Fruit fly (Drosophila melanogaster) whole organism, wandering third instar larva: ENCODE data around the gene Sox21b.

Experiments
- Abd-B ChIP-seq: fragments of >200 bp; optimal IDR thresholded peaks from 2 replicates; lab custom pipeline; 2017; ENCODE audit warnings: missing biosample characterization, missing genetic modification characterization
- CG32264 ChIP-seq: fragments of 200-800 bp; sonication (Bioruptor generic); optimal IDR thresholded peaks from 2 replicates; lab custom pipeline; 2016; ENCODE audit warnings: missing biosample characterization, missing genetic modification characterization
- CG9705 ChIP-seq: fragments of 200-800 bp; sonication (Bioruptor generic); optimal IDR thresholded peaks from 2 replicates; lab custom pipeline; 2018; ENCODE audit warnings: missing biosample characterization, mild to moderate bottlenecking, missing genetic modification characterization
- CrebA ChIP-seq: fragments of 200-800 bp; sonication (Bioruptor generic); optimal IDR thresholded peaks from 2 replicates; lab custom pipeline; 2016; ENCODE audit warnings: missing biosample characterization, mild to moderate bottlenecking, missing genetic modification characterization, borderline replicate concordance
- Dfd ChIP-seq: fragments of >200 bp; optimal IDR thresholded peaks from 2 replicates; lab custom pipeline; 2017; ENCODE audit warnings: missing biosample characterization, missing genetic modification characterization
- Dif ChIP-seq: fragments of 200-275, 200-300 bp; sonication (Bioruptor generic); optimal IDR thresholded peaks from 2 replicates; lab custom pipeline; 2018; ENCODE audit warnings: missing biosample characterization, missing genetic modification characterization; ENCODE audit not compliant: partially characterized antibody
- GATAd ChIP-seq: sonication (Bioruptor generic); optimal IDR thresholded peaks from 2 replicates; lab custom pipeline; 2016; ENCODE audit warnings: missing biosample characterization, missing genetic modification characterization
- HLH106 ChIP-seq: fragments of 200-800 bp; optimal IDR thresholded peaks from 3 replicates; lab custom pipeline; 2019; ENCODE audit warnings: missing biosample characterization, mild to moderate bottlenecking, missing genetic modification characterization, moderate library complexity
- Hnf4 ChIP-seq: fragments of 200-800 bp; sonication (Bioruptor generic); optimal IDR thresholded peaks from 2 replicates; lab custom pipeline; 2016; ENCODE audit warnings: missing biosample characterization, mild to moderate bottlenecking, missing genetic modification characterization
- Hr78 ChIP-seq: fragments of >200 bp; optimal IDR thresholded peaks from 2 replicates; lab custom pipeline; 2017; ENCODE audit warnings: missing biosample characterization, missing genetic modification characterization
- Hr83 ChIP-seq: fragments of 200-300 bp; sonication (Bioruptor generic); optimal IDR thresholded peaks from 2 replicates; lab custom pipeline; 2016; ENCODE audit warnings: missing biosample characterization, mild to moderate bottlenecking, missing genetic modification characterization, moderate library complexity; ENCODE audit not compliant: poor library complexity, severe bottlenecking
- Jra ChIP-seq: sonication (Bioruptor generic); optimal IDR thresholded peaks from 2 replicates; lab custom pipeline; 2016; ENCODE audit warnings: missing biosample characterization, missing genetic modification characterization
- Mio ChIP-seq: sonication (Bioruptor generic); optimal IDR thresholded peaks from 2 replicates; lab custom pipeline; 2016; ENCODE audit warnings: missing biosample characterization, missing genetic modification characterization
- Myc ChIP-seq: fragments of >200 bp; optimal IDR thresholded peaks from 2 replicates; lab custom pipeline; 2017
- N ChIP-seq: fragments of >200 bp; optimal IDR thresholded peaks from 2 replicates; lab custom pipeline; 2018; ENCODE audit warnings: missing biosample characterization, missing external identifiers, missing genetic modification characterization
- OdsH ChIP-seq: fragments of 200-800 bp; sonication (Bioruptor generic); optimal IDR thresholded peaks from 2 replicates; lab custom pipeline; 2016; ENCODE audit warnings: missing biosample characterization, mild to moderate bottlenecking, missing genetic modification characterization
- Rel ChIP-seq, 2 experiments: fragments of 200-800 bp; sonication (Bioruptor generic) in 1 of 2; optimal IDR thresholded peaks; 2 replicates in 1 of 2; 3 replicates in 1 of 2; lab custom pipeline; 2016 to 2019; ENCODE audit warnings: mild to moderate bottlenecking in 2 of 2, missing biosample characterization in 2 of 2, missing genetic modification characterization in 2 of 2, moderate library complexity in 1 of 2
- Sp1 ChIP-seq: fragments of 200-800 bp; sonication (Bioruptor generic); optimal IDR thresholded peaks from 3 replicates; lab custom pipeline; 2019; ENCODE audit warnings: missing biosample characterization, mild to moderate bottlenecking, missing genetic modification characterization, moderate library complexity
- Vsx2 ChIP-seq: fragments of 200-300, 225-300 bp; sonication (Bioruptor generic); optimal IDR thresholded peaks from 2 replicates; lab custom pipeline; 2018; ENCODE audit warnings: missing biosample characterization, missing genetic modification characterization; ENCODE audit not compliant: partially characterized antibody
- br ChIP-seq: fragments of 200-800 bp; sonication (Bioruptor generic); optimal IDR thresholded peaks from 2 replicates; lab custom pipeline; 2016; ENCODE audit warnings: missing biosample characterization, missing genetic modification characterization
- brk ChIP-seq: fragments of 200-800 bp; sonication (Bioruptor generic); optimal IDR thresholded peaks from 2 replicates; lab custom pipeline; 2016; ENCODE audit warnings: missing biosample characterization, mild to moderate bottlenecking, missing genetic modification characterization
- dl ChIP-seq, 2 experiments: fragments of 175-275, 200-275 bp in 1 of 2; fragments of 200-275 bp in 1 of 2; sonication (Bioruptor generic); optimal IDR thresholded peaks; lab custom pipeline; 2018; ENCODE audit warnings: mild to moderate bottlenecking in 2 of 2, missing biosample characterization in 2 of 2, missing genetic modification characterization in 2 of 2, moderate library complexity in 2 of 2; ENCODE audit not compliant: partially characterized antibody in 2 of 2, insufficient read depth in 1 of 2
- dmrt93B ChIP-seq: fragments of 200-800 bp; sonication (Bioruptor generic); optimal IDR thresholded peaks from 2 replicates; lab custom pipeline; 2018; ENCODE audit warnings: missing biosample characterization, mild to moderate bottlenecking, missing genetic modification characterization
- dsf ChIP-seq: sonication (Bioruptor generic); optimal IDR thresholded peaks from 2 replicates; lab custom pipeline; 2016; ENCODE audit warnings: missing biosample characterization, missing genetic modification characterization, borderline replicate concordance
- ey ChIP-seq: fragments of 200-800 bp; sonication (Bioruptor generic); optimal IDR thresholded peaks from 2 replicates; lab custom pipeline; 2016; ENCODE audit warnings: missing biosample characterization, missing genetic modification characterization
- foxo ChIP-seq, 2 experiments: fragments of 200-800 bp; sonication (Bioruptor generic); optimal IDR thresholded peaks; 2 replicates in 1 of 2; 3 replicates in 1 of 2; lab custom pipeline; 2016 to 2017; ENCODE audit warnings: missing biosample characterization in 2 of 2, missing genetic modification characterization in 2 of 2
- h ChIP-seq: fragments of 200-800 bp; sonication (Bioruptor generic); optimal IDR thresholded peaks from 3 replicates; lab custom pipeline; 2016; ENCODE audit warnings: missing biosample characterization, mild to moderate bottlenecking, missing genetic modification characterization
- jim ChIP-seq: fragments of 175-275, 200-325 bp; sonication (Bioruptor generic); optimal IDR thresholded peaks from 2 replicates; lab custom pipeline; 2016; ENCODE audit warnings: missing biosample characterization, mild to moderate bottlenecking, missing genetic modification characterization
- lola ChIP-seq: fragments of >200 bp; optimal IDR thresholded peaks from 2 replicates; lab custom pipeline; 2017; ENCODE audit warnings: missing biosample characterization, missing genetic modification characterization
- pan ChIP-seq: fragments of >200 bp; optimal IDR thresholded peaks from 2 replicates; lab custom pipeline; 2017
- psq ChIP-seq: fragments of 200-800 bp; sonication (Bioruptor generic); optimal IDR thresholded peaks from 3 replicates; lab custom pipeline; 2017; ENCODE audit warnings: missing biosample characterization, mild to moderate bottlenecking, missing genetic modification characterization, moderate library complexity
- rgr ChIP-seq: fragments of 200-800 bp; sonication (Bioruptor generic); optimal IDR thresholded peaks from 3 replicates; lab custom pipeline; 2016; ENCODE audit warnings: missing biosample characterization, mild to moderate bottlenecking, missing genetic modification characterization
- sage ChIP-seq: fragments of 200-800 bp; sonication (Bioruptor generic); optimal IDR thresholded peaks from 2 replicates; lab custom pipeline; 2016; ENCODE audit warnings: missing biosample characterization, mild to moderate bottlenecking, missing genetic modification characterization
- sv ChIP-seq: fragments of 200-800 bp; sonication (Bioruptor generic); optimal IDR thresholded peaks from 3 replicates; lab custom pipeline; 2016; ENCODE audit warnings: missing biosample characterization, missing genetic modification characterization
- tai ChIP-seq: sonication (Bioruptor generic); optimal IDR thresholded peaks from 2 replicates; lab custom pipeline; 2016; ENCODE audit warnings: missing biosample characterization, missing genetic modification characterization
- usp ChIP-seq: fragments of >200 bp; optimal IDR thresholded peaks from 2 replicates; lab custom pipeline; 2017; ENCODE audit warnings: missing biosample characterization, missing genetic modification characterization
- woc ChIP-seq: sonication (Bioruptor generic); optimal IDR thresholded peaks from 2 replicates; lab custom pipeline; 2016; ENCODE audit warnings: missing biosample characterization, mild to moderate bottlenecking, missing genetic modification characterization

Sox21b gene

dm6 chr3L:14131274-14131989 is at the start of gene Sox21b:
Sox21b (minus strand) TSS chr3L:14131324.
- TF ChIP-seq foxo (GFP tag; optimal IDR thresholded peaks at IDR 0.05; lab: Kevin White, UChicago) (no peak), sage (GFP tag; lab: Kevin White, UChicago) (no peak), brk (GFP tag; lab: Kevin White, UChicago) (no peak), sv (GFP tag; lab: Kevin White, UChicago) (no peak), HLH106 (tag; lab: Kevin White, UChicago) (peak; percentile 16), Sp1 (GFP tag; lab: Kevin White, UChicago) (peak; percentile 55), Hnf4 (GFP tag; lab: Kevin White, UChicago) (no peak), Dif (GFP tag; lab: Kevin White, UChicago) (no peak), tai (GFP tag; lab: Kevin White, UChicago) (no peak), lola (GFP tag; lab: Kevin White, UChicago) (no peak), br (GFP tag; lab: Kevin White, UChicago) (no peak), dl (GFP tag; optimal IDR thresholded peaks at IDR 0.05; lab: Kevin White, UChicago; ENCODE audit: insufficient read depth in 1 of 2, partially characterized antibody in 2 of 2) (no peak), usp (GFP tag; lab: Kevin White, UChicago) (no peak), CrebA (GFP tag; lab: Kevin White, UChicago) (no peak), Myc (lab: Kevin White, UChicago) (no peak), Abd-B (no peak), Dfd (no peak), pan (lab: Kevin White, UChicago) (no peak), GATAd (no peak), Rel (GFP tag; optimal IDR thresholded peaks at IDR 0.05; lab: Kevin White, UChicago) (no peak), Rel (tag; optimal IDR thresholded peaks at IDR 0.05; lab: Kevin White, UChicago) (no peak), CG32264 (no peak), psq (no peak), N (GFP tag; lab: Kevin White, UChicago) (no peak), CG9705 (GFP tag; lab: Kevin White, UChicago) (no peak), rgr (GFP tag; lab: Kevin White, UChicago) (no peak), dmrt93B (GFP tag; lab: Kevin White, UChicago) (no peak), Hr78 (GFP tag; lab: Kevin White, UChicago) (no peak), h (GFP tag; lab: Kevin White, UChicago) (no peak), ey (GFP tag; lab: Kevin White, UChicago) (no peak), OdsH (GFP tag; lab: Kevin White, UChicago) (peak; percentile 1), woc (GFP tag; lab: Kevin White, UChicago) (no peak), Vsx2 (GFP tag; lab: Kevin White, UChicago) (peak; percentile 56), Hr83 (GFP tag; lab: Kevin White, UChicago) (no peak), Jra (no peak), jim (GFP tag; lab: Kevin White, UChicago) (peak; percentile 71), dsf (GFP tag; lab: Kevin White, UChicago) (no peak), Mio (GFP tag; lab: Kevin White, UChicago) (no peak)

dm6 chr3L:14178520-14178919 is 47.4 kb upstream of the Sox21b start, which contains the start of gene D:
D (minus strand) TSS chr3L:14178620.
- TF ChIP-seq Dif (GFP tag; lab: Kevin White, UChicago): no peak
- TF ChIP-seq usp (GFP tag; lab: Kevin White, UChicago): no peak
- no peak for TF ChIP-seq lola (GFP tag; lab: Kevin White, UChicago)
- no peak for TF ChIP-seq OdsH (GFP tag; lab: Kevin White, UChicago)
- TF ChIP-seq rgr (GFP tag; lab: Kevin White, UChicago): no peak
